Worm (Caenorhabditis elegans) whole organism, L1 larva: ENCODE measurements around the gene ZK354.7.
A peak's percentile ranks its signal among the peaks of the same experiment; 100 is the strongest.

Experiments
- C16A3.4 ChIP-seq: fragments of 150-350 bp; optimal IDR thresholded peaks from 2 replicates; lab custom pipeline; 2014; ENCODE audit warnings: missing biosample characterization, missing genetic modification characterization
- C34B4.2 ChIP-seq: sonication (generic microtip); optimal IDR thresholded peaks from 2 replicates; lab custom pipeline; 2017; ENCODE audit warnings: mild to moderate bottlenecking, missing genetic modification characterization, missing compliant biosample characterization
- F16B12.6 ChIP-seq: fragments of 150-350 bp; optimal IDR thresholded peaks from 2 replicates; lab custom pipeline; 2014; ENCODE audit warnings: missing biosample characterization, missing genetic modification characterization
- Y116A8C.19 ChIP-seq: sonication (generic microtip); optimal IDR thresholded peaks from 2 replicates; lab custom pipeline; 2016; ENCODE audit warnings: missing compliant biosample characterization, missing genetic modification characterization, borderline replicate concordance
- aly-2 ChIP-seq: fragments of 150-350 bp; optimal IDR thresholded peaks from 2 replicates; lab custom pipeline; 2014; ENCODE audit warnings: missing biosample characterization, missing genetic modification characterization
- ama-1 ChIP-seq: fragments of 150-350 bp; optimal IDR thresholded peaks from 2 replicates; lab custom pipeline; 2014
- blmp-1 ChIP-seq: fragments of 150-350 bp; optimal IDR thresholded peaks from 2 replicates; lab custom pipeline; 2014; ENCODE audit warnings: missing biosample characterization, missing genetic modification characterization
- ceh-82 ChIP-seq, 3 experiments: fragments of 150-350 bp in 1 of 3; sonication (generic microtip) in 2 of 3; optimal IDR thresholded peaks; 2 replicates each; lab custom pipeline; 2014 to 2017; ENCODE audit warnings: missing biosample characterization in 3 of 3, missing genetic modification characterization in 3 of 3
- ceh-88 ChIP-seq: fragments of 200-800 bp; sonication (Bioruptor generic); IDR thresholded peaks from 2 replicates; pipeline ENCODE4 v1.3.6; 2022; ENCODE audit warnings: missing genetic modification characterization, missing compliant biosample characterization
- ces-1 ChIP-seq: fragments of 150-350 bp; optimal IDR thresholded peaks from 2 replicates; lab custom pipeline; 2014; ENCODE audit warnings: missing biosample characterization, missing genetic modification reagents, missing genetic modification characterization
- dpl-1 ChIP-seq, 3 experiments: fragments of 150-350 bp in 2 of 3; sonication (generic microtip) in 1 of 3; optimal IDR thresholded peaks; 2 replicates each; lab custom pipeline; 2014 to 2017; ENCODE audit warnings: missing biosample characterization in 3 of 3, missing genetic modification characterization in 3 of 3, missing genetic modification reagents in 3 of 3
- elt-2 ChIP-seq: sonication (generic microtip); optimal IDR thresholded peaks from 2 replicates; lab custom pipeline; 2016; ENCODE audit warnings: missing genetic modification characterization, mild to moderate bottlenecking, inconsistent platforms, missing compliant biosample characterization, missing genetic modification reagents
- elt-3 ChIP-seq, 6 experiments: fragments of 150-350 bp in 1 of 6; sonication (generic microtip); optimal IDR thresholded peaks; 2 replicates each; lab custom pipeline; 2017 to 2018; ENCODE audit warnings: missing biosample characterization in 6 of 6, missing genetic modification characterization in 6 of 6, inconsistent platforms in 1 of 6
- fkh-10 ChIP-seq: sonication (generic microtip); optimal IDR thresholded peaks from 2 replicates; lab custom pipeline; 2017; ENCODE audit warnings: missing biosample characterization, missing genetic modification reagents, missing genetic modification characterization
- fkh-8 ChIP-seq: sonication (generic microtip); optimal IDR thresholded peaks from 2 replicates; lab custom pipeline; 2016; ENCODE audit warnings: mild to moderate bottlenecking, missing genetic modification characterization, missing compliant biosample characterization
- grh-1 ChIP-seq: fragments of 200-800 bp; sonication (Bioruptor generic); IDR thresholded peaks from 2 replicates; pipeline ENCODE4 v1.3.6; 2022; ENCODE audit warnings: missing genetic modification reagents, missing genetic modification characterization, missing compliant biosample characterization
- hlh-17 ChIP-seq: fragments of 200-800 bp; sonication (Bioruptor generic); optimal IDR thresholded peaks from 2 replicates; lab custom pipeline; 2018; ENCODE audit warnings: missing genetic modification characterization, mild to moderate bottlenecking, missing compliant biosample characterization, moderate library complexity, borderline replicate concordance
- lin-35 ChIP-seq, 2 experiments: fragments of 150-350 bp; optimal IDR thresholded peaks; 2 replicates each; lab custom pipeline; 2014; ENCODE audit warnings: missing biosample characterization in 2 of 2, missing genetic modification characterization in 2 of 2, missing genetic modification reagents in 2 of 2
- lin-39 ChIP-seq: fragments of 150-350 bp; optimal IDR thresholded peaks from 2 replicates; lab custom pipeline; 2014; ENCODE audit warnings: missing biosample characterization, missing genetic modification reagents, missing genetic modification characterization
- lir-3 ChIP-seq: sonication (generic microtip); optimal IDR thresholded peaks from 2 replicates; lab custom pipeline; 2016; ENCODE audit warnings: mild to moderate bottlenecking, missing genetic modification characterization, moderate library complexity, missing compliant biosample characterization; ENCODE audit not compliant: poor library complexity
- lsy-2 ChIP-seq, 2 experiments: fragments of 150-350 bp; optimal IDR thresholded peaks; 2 replicates each; lab custom pipeline; 2014; ENCODE audit warnings: missing biosample characterization in 2 of 2, missing genetic modification characterization in 2 of 2
- mep-1 ChIP-seq: fragments of 150-350 bp; optimal IDR thresholded peaks from 2 replicates; lab custom pipeline; 2014; ENCODE audit warnings: missing biosample characterization, missing genetic modification characterization
- nhr-11 ChIP-seq: fragments of 150-350 bp; optimal IDR thresholded peaks from 2 replicates; lab custom pipeline; 2014; ENCODE audit warnings: missing biosample characterization, missing genetic modification characterization
- nhr-19 ChIP-seq: fragments of 200-800 bp; sonication (Bioruptor generic); conservative IDR thresholded peaks from 2 replicates; pipeline ENCODE4 v1.3.6; 2022; ENCODE audit warnings: missing genetic modification characterization, missing compliant biosample characterization
- nhr-20 ChIP-seq: sonication (generic microtip); optimal IDR thresholded peaks from 2 replicates; lab custom pipeline; 2016; ENCODE audit warnings: mild to moderate bottlenecking, missing genetic modification characterization, missing compliant biosample characterization
- nhr-237 ChIP-seq: fragments of 150-350 bp; optimal IDR thresholded peaks from 2 replicates; lab custom pipeline; 2014; ENCODE audit warnings: missing biosample characterization, missing genetic modification characterization
- nhr-28 ChIP-seq: fragments of 150-350 bp; optimal IDR thresholded peaks from 2 replicates; lab custom pipeline; 2014; ENCODE audit warnings: missing biosample characterization, missing genetic modification characterization
- nhr-47 ChIP-seq: sonication (generic microtip); optimal IDR thresholded peaks from 2 replicates; lab custom pipeline; 2016; ENCODE audit warnings: mild to moderate bottlenecking, missing genetic modification characterization, moderate library complexity, missing compliant biosample characterization
- nhr-85 ChIP-seq: sonication (generic microtip); peaks from one replicate; lab custom pipeline; 2016; ENCODE audit warnings: missing genetic modification characterization, inconsistent platforms, missing compliant biosample characterization
- pax-3 ChIP-seq: fragments of 200-800 bp; sonication (Bioruptor generic); optimal IDR thresholded peaks from 2 replicates; lab custom pipeline; 2018; ENCODE audit warnings: mild to moderate bottlenecking, missing genetic modification characterization, moderate library complexity, missing compliant biosample characterization
- pqm-1 ChIP-seq: sonication (generic microtip); optimal IDR thresholded peaks from 3 replicates; lab custom pipeline; 2017; ENCODE audit warnings: missing biosample characterization, missing genetic modification characterization
- sox-4 ChIP-seq: sonication (generic microtip); optimal IDR thresholded peaks from 2 replicates; lab custom pipeline; 2016; ENCODE audit warnings: missing genetic modification characterization, missing compliant biosample characterization
- unc-30 ChIP-seq: sonication (generic microtip); optimal IDR thresholded peaks from 2 replicates; lab custom pipeline; 2017; ENCODE audit warnings: missing biosample characterization, missing genetic modification characterization
- unc-98 ChIP-seq: fragments of 200-800 bp; sonication (Bioruptor generic); IDR thresholded peaks from 2 replicates; pipeline ENCODE4 v1.3.6; 2022; ENCODE audit warnings: missing genetic modification characterization, missing compliant biosample characterization
- xbp-1 ChIP-seq: sonication (generic microtip); optimal IDR thresholded peaks from 2 replicates; lab custom pipeline; 2016; ENCODE audit warnings: missing genetic modification characterization, missing compliant biosample characterization
- zag-1 ChIP-seq: fragments of 150-350 bp; optimal IDR thresholded peaks from 2 replicates; lab custom pipeline; 2014; ENCODE audit warnings: missing biosample characterization, missing genetic modification characterization
- zip-4 ChIP-seq: fragments of 200-800 bp; sonication (Bioruptor generic); optimal IDR thresholded peaks from 2 replicates; lab custom pipeline; 2018; ENCODE audit warnings: mild to moderate bottlenecking, missing genetic modification characterization, moderate library complexity, missing compliant biosample characterization
- ztf-11 ChIP-seq, 2 experiments: sonication (generic microtip); optimal IDR thresholded peaks; 2 replicates each; lab custom pipeline; 2016 to 2017; ENCODE audit warnings: missing genetic modification characterization in 2 of 2, missing biosample characterization in 1 of 2, missing compliant biosample characterization in 1 of 2
- ztf-4 ChIP-seq: fragments of 150-350 bp; optimal IDR thresholded peaks from 2 replicates; lab custom pipeline; 2014; ENCODE audit warnings: missing biosample characterization, missing genetic modification characterization

Gene ZK354.7

DNA sequence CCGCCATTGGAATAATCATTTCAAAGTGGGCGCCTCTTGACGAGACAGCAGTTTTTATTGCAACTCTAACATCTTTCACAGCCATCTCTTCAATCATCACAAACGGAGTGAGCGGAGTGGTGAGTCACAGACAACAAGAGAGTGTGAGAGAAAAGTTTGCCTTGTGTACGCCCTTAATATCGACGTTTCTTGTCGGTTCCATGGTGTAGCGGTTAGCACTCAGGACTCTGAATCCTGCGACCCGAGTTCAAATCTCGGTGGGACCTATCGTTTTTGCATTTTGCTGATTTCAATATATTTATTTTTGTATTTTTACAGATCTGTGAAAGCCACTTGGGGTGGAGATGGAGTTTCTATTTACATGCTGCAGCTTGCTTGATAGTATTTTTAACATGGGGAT, 31.6 kb upstream of the ZK354.7 start (continued):
- TF ChIP-seq ceh-82 (tag; optimal IDR thresholded peaks at IDR 0.05; lab: Kevin White, UChicago) (peak; percentile 31 to 69 (median 57)), fkh-10 (peak; percentile 55), grh-1 (no peak), lin-39 (tag; lab: Kevin White, UChicago) (no peak), unc-98 (GFP tag; lab: Robert Waterston, UW) (no peak), pqm-1 (tag; lab: Kevin White, UChicago) (no peak), nhr-237 (peak; percentile 20), xbp-1 (tag; lab: Kevin White, UChicago) (peak; percentile 50)

DNA sequence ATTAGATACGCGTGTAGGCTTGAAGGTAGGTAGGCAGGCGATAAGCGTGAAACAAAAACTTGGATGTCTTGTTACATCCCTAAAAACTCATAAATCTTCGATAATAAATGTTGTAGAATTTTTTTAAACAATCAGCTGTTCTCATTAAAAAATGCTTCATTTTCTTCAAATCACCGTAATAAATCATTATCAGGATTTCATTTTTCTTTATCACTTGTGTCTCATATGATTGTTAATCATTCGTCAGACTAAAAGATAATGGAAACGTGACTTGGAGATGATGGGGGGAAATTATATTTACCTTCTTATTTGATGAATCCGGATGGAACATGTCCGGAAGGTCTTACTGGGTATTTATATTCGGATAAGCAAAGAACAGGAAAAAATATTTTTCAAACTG, 30.6 kb upstream of the ZK354.7 start:
- TF ChIP-seq ama-1 (lab: Kevin White, UChicago) (no peak), unc-30 (tag; lab: Kevin White, UChicago) (no peak), nhr-19 (GFP tag; lab: Robert Waterston, UW) (no peak), nhr-11 (tag; lab: Kevin White, UChicago) (no peak), C34B4.2 (tag; lab: Kevin White, UChicago) (no peak), nhr-20 (tag; lab: Kevin White, UChicago) (peak; percentile 8), elt-3 (tag; optimal IDR thresholded peaks at IDR 0.05; lab: Kevin White, UChicago) (peak in 2 of 6 experiments; percentile 65 to 78), aly-2 (tag; lab: Kevin White, UChicago) (no peak), blmp-1 (tag; lab: Kevin White, UChicago) (peak; percentile 76), hlh-17 (GFP tag; lab: Kevin White, UChicago) (no peak), pax-3 (tag; lab: Kevin White, UChicago) (no peak), dpl-1 (GFP tag; optimal IDR thresholded peaks at IDR 0.05; lab: Kevin White, UChicago) (no peak), Y116A8C.19 (no peak), ztf-11 (tag; optimal IDR thresholded peaks at IDR 0.05; lab: Kevin White, UChicago) (no peak), ceh-88 (GFP tag; lab: Robert Waterston, UW) (no peak), ztf-4 (no peak), sox-4 (no peak), F16B12.6 (tag; lab: Kevin White, UChicago) (no peak), mep-1 (tag; lab: Kevin White, UChicago) (no peak), ces-1 (GFP tag; lab: Kevin White, UChicago) (no peak), nhr-47 (tag; lab: Kevin White, UChicago) (no peak), fkh-8 (no peak), zip-4 (GFP tag; lab: Kevin White, UChicago) (no peak), C16A3.4 (tag; lab: Kevin White, UChicago) (no peak), lin-35 (GFP tag; optimal IDR thresholded peaks at IDR 0.05; lab: Kevin White, UChicago) (peak in 1 of 2 experiments; percentile 38), lir-3 (tag; lab: Kevin White, UChicago) (no peak), lsy-2 (tag; optimal IDR thresholded peaks at IDR 0.05; lab: Kevin White, UChicago) (no peak), xbp-1 (tag; lab: Kevin White, UChicago) (no peak), zag-1 (tag; lab: Kevin White, UChicago) (no peak), unc-98 (GFP tag; lab: Robert Waterston, UW) (no peak), nhr-85 (peak; percentile 55)

DNA sequence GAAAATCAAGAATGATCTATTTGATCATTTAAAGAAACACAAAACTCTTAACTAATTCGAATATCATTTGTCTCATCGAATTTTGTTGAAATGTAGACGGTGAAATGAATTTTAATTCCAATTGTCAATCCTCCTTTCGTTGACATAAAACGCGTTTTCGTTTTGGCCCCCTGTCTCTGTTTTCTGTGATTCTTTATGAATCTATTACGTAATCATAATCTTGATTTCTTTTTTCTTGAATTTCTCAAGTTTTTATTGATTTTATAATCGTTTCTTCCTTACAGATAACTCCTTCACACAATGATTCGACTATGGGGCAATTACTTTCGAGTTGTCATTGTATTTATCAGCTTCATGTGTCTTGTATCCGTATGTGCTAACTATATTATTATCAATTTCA, 29.2 kb upstream of the ZK354.7 start, which contains the start of gene Y4C6B.3:
Gene Y4C6B.3, plus strand, starts transcription at position 301 of the 400 bp plus-strand sequence.
- peak in 1 of 6 experiments; percentile 39 for TF ChIP-seq elt-3 (tag; optimal IDR thresholded peaks at IDR 0.05; lab: Kevin White, UChicago)
- no peak for TF ChIP-seq nhr-28 (tag; lab: Kevin White, UChicago)
- TF ChIP-seq lsy-2 (tag; optimal IDR thresholded peaks at IDR 0.05; lab: Kevin White, UChicago), result no peak
- TF ChIP-seq elt-2 (tag; lab: Kevin White, UChicago), result no peak
- no peak for TF ChIP-seq fkh-8
